Fruit fly (Drosophila melanogaster) whole organism, embryonic: ENCODE data around the gene CG12017.

Experiments used
- Bgb ChIP-seq: fragments of 200-800 bp; sonication (Bioruptor generic); IDR thresholded peaks from 2 replicates; pipeline ENCODE4 v1.3.6; 2022; ENCODE audit warnings: missing biosample characterization, missing genetic modification characterization; ENCODE audit not compliant: partially characterized antibody
- CG13123 ChIP-seq: fragments of 200-800 bp; sonication (Bioruptor generic); optimal IDR thresholded peaks from 2 replicates; lab custom pipeline; 2016; ENCODE audit warnings: missing biosample characterization, missing genetic modification characterization
- CG8478 ChIP-seq: fragments of >200 bp; optimal IDR thresholded peaks from 2 replicates; lab custom pipeline; 2018
- Eip74EF ChIP-seq, 2 experiments: fragments of 200-800 bp in 1 of 2; fragments of >200 bp in 1 of 2; sonication (Bioruptor generic) in 1 of 2; optimal IDR thresholded peaks; 2 replicates each; lab custom pipeline; 2017 to 2019; ENCODE audit warnings: missing biosample characterization in 2 of 2, missing genetic modification characterization in 2 of 2, mild to moderate bottlenecking in 1 of 2, moderate library complexity in 1 of 2
- Lpt ChIP-seq: fragments of >200 bp; optimal IDR thresholded peaks from 2 replicates; lab custom pipeline; 2018; ENCODE audit warnings: missing biosample characterization, missing genetic modification characterization
- Sox102F ChIP-seq: fragments of 200-800 bp; sonication (Bioruptor generic); optimal IDR thresholded peaks from 2 replicates; lab custom pipeline; 2018; ENCODE audit warnings: missing biosample characterization, mild to moderate bottlenecking, missing genetic modification characterization, moderate library complexity
- cad ChIP-seq: fragments of >200 bp; optimal IDR thresholded peaks from 2 replicates; lab custom pipeline; 2017; ENCODE audit warnings: missing biosample characterization, missing genetic modification characterization
- gcm ChIP-seq: fragments of 200-800 bp; sonication (Bioruptor generic); optimal IDR thresholded peaks from 2 replicates; lab custom pipeline; 2019; ENCODE audit warnings: missing biosample characterization, mild to moderate bottlenecking, missing genetic modification characterization, moderate library complexity
- knrl ChIP-seq: fragments of 200-800 bp; sonication (Bioruptor generic); IDR thresholded peaks from 3 replicates; pipeline ENCODE4 v1.3.6; 2022; ENCODE audit warnings: missing biosample characterization, missing genetic modification characterization; ENCODE audit not compliant: partially characterized antibody
- nerfin-1 ChIP-seq: fragments of 200-800 bp; sonication (Bioruptor generic); optimal IDR thresholded peaks from 3 replicates; lab custom pipeline; 2019; ENCODE audit warnings: missing biosample characterization, mild to moderate bottlenecking, missing genetic modification characterization, moderate library complexity
- psq ChIP-seq: fragments of 200-800 bp; sonication (Bioruptor generic); optimal IDR thresholded peaks from 2 replicates; lab custom pipeline; 2017; ENCODE audit warnings: missing biosample characterization, missing genetic modification characterization
- repo ChIP-seq: fragments of 200-800 bp; sonication (Bioruptor generic); optimal IDR thresholded peaks from 2 replicates; lab custom pipeline; 2016; ENCODE audit warnings: missing biosample characterization, missing genetic modification characterization
- slou ChIP-seq: fragments of 200-800 bp; sonication (Bioruptor generic); optimal IDR thresholded peaks from 3 replicates; lab custom pipeline; 2016; ENCODE audit warnings: missing biosample characterization, missing genetic modification characterization

- TF ChIP-seq Eip74EF (GFP tag; optimal IDR thresholded peaks at IDR 0.05; lab: Kevin White, UChicago) (peak in 1 of 2 experiments; percentile 40), CG13123 (GFP tag; lab: Kevin White, UChicago) (no peak), nerfin-1 (tag; lab: Kevin White, UChicago) (peak; percentile 50), gcm (GFP tag; lab: Kevin White, UChicago) (peak; percentile 61), Lpt (GFP tag; lab: Kevin White, UChicago) (no peak), CG8478 (lab: Kevin White, UChicago) (no peak), Bgb (GFP tag; lab: Robert Waterston, UW) (no peak), psq (GFP tag; lab: Kevin White, UChicago) (no peak), knrl (GFP tag; lab: Robert Waterston, UW) (no peak), cad (GFP tag; lab: Kevin White, UChicago) (no peak), repo (GFP tag; lab: Kevin White, UChicago) (peak; percentile 55), Sox102F (GFP tag; lab: Kevin White, UChicago) (peak; percentile 67), slou (GFP tag; lab: Kevin White, UChicago) (no peak)
Observed at dm6 chr3L:3300345-3300744, 20.3 kb downstream of the CG12017 start.
